Worm (Caenorhabditis elegans) whole organism, L1 larva: ENCODE data around the gene F01F1.14.

ENCODE experiments used
- aly-2 ChIP-seq: fragments of 150-350 bp; optimal IDR thresholded peaks from 2 replicates; lab custom pipeline; 2014; ENCODE audit warnings: missing biosample characterization, missing genetic modification characterization
- ceh-82 ChIP-seq, 3 experiments: fragments of 150-350 bp in 1 of 3; sonication (generic microtip) in 2 of 3; optimal IDR thresholded peaks; 2 replicates each; lab custom pipeline; 2014 to 2017; ENCODE audit warnings: missing biosample characterization in 3 of 3, missing genetic modification characterization in 3 of 3
- dpl-1 ChIP-seq, 3 experiments: fragments of 150-350 bp in 2 of 3; sonication (generic microtip) in 1 of 3; optimal IDR thresholded peaks; 2 replicates each; lab custom pipeline; 2014 to 2017; ENCODE audit warnings: missing biosample characterization in 3 of 3, missing genetic modification characterization in 3 of 3, missing genetic modification reagents in 3 of 3
- fos-1 ChIP-seq: fragments of 150-350 bp; optimal IDR thresholded peaks from 2 replicates; lab custom pipeline; 2014; ENCODE audit warnings: missing biosample characterization, missing genetic modification characterization
- hlh-17 ChIP-seq: fragments of 200-800 bp; sonication (Bioruptor generic); optimal IDR thresholded peaks from 2 replicates; lab custom pipeline; 2018; ENCODE audit warnings: missing genetic modification characterization, mild to moderate bottlenecking, missing compliant biosample characterization, moderate library complexity, borderline replicate concordance
- lin-15B ChIP-seq: fragments of 150-350 bp; sonication (generic microtip); optimal IDR thresholded peaks from 3 replicates; lab custom pipeline; 2014; ENCODE audit warnings: missing biosample characterization, missing genetic modification characterization
- nhr-77 ChIP-seq: fragments of 150-350 bp; optimal IDR thresholded peaks from 2 replicates; lab custom pipeline; 2014; ENCODE audit warnings: missing biosample characterization, missing genetic modification characterization
- rnt-1 ChIP-seq: sonication (generic microtip); optimal IDR thresholded peaks from 2 replicates; lab custom pipeline; 2016; ENCODE audit warnings: mild to moderate bottlenecking, missing genetic modification characterization, moderate library complexity, missing compliant biosample characterization
- ztf-4 ChIP-seq: fragments of 150-350 bp; optimal IDR thresholded peaks from 2 replicates; lab custom pipeline; 2014; ENCODE audit warnings: missing biosample characterization, missing genetic modification characterization

DNA sequence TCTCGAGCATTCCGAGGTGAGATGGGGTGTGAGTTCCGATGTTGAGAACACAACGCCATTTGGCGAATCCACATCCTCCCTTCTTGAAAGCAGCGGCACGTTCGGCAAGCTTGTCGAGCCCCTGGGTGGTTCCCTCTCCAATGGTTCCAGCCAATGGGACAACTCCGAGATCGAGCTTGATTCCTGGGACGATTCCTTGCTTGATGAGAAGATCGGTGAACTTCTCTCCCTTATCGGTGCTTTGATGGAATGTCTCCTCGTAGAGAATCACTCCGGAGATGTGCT lies 7.4 kb downstream of the F01F1.14 start:
- TF ChIP-seq ztf-4 (no peak), ceh-82 (tag; optimal IDR thresholded peaks at IDR 0.05; lab: Kevin White, UChicago) (no peak), dpl-1 (GFP tag; optimal IDR thresholded peaks at IDR 0.05; lab: Kevin White, UChicago) (no peak), nhr-77 (no peak), aly-2 (tag; lab: Kevin White, UChicago) (no peak), hlh-17 (GFP tag; lab: Kevin White, UChicago) (no peak), fos-1 (no peak), rnt-1 (tag; lab: Kevin White, UChicago) (no peak), lin-15B (no peak)
